Worm (Caenorhabditis elegans): ENCODE results near the gene emb-1.

DNA sequence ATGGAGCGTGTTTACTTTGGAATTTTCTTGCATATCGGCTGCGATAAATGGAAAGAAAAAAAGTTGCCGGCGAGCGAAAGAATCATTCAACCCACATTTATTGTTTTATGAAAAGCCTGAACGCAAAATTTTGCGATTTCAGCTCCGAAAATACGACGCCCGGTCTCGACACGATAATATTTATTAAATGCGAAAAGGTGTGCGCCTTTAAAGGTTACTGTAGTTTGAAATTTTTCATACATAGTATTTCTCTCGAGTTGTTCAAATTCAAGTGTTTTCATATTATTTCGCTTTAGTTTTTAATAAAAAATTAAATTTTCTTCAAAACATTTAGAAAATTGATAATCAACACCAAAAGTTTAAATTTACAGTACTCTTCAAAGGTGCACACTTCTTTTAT, 35.8 kb downstream of the emb-1 start, which contains the start of gene syx-16:
- TF ChIP-seq R02D3.7 (tag; optimal IDR thresholded peaks at IDR 0.05) (no peak), nhr-6 (tag; optimal IDR thresholded peaks at IDR 0.05) (no peak), blmp-1 (tag; optimal IDR thresholded peaks at IDR 0.05; ENCODE audit: insufficient read depth) (no peak), unc-55 (GFP tag; optimal IDR thresholded peaks at IDR 0.05) (no peak), fos-1 (tag; optimal IDR thresholded peaks at IDR 0.05) (no peak), dmd-4 (tag; optimal IDR thresholded peaks at IDR 0.05) (no peak), aly-2 (tag; optimal IDR thresholded peaks at IDR 0.05) (no peak), unc-62 (GFP tag; optimal IDR thresholded peaks at IDR 0.05) (no peak), snpc-4 (tag; optimal IDR thresholded peaks at IDR 0.05) (no peak), sma-9 (GFP tag; optimal IDR thresholded peaks at IDR 0.05) (no peak), sma-9 (tag; optimal IDR thresholded peaks at IDR 0.05) (no peak)

All from whole organism, L2 larva.